Fruit fly (Drosophila melanogaster) whole organism, embryonic: ENCODE results near the gene Drsl2.

Experiments used
- CG10321 ChIP-seq: fragments of 200-800 bp; sonication (Bioruptor generic); IDR thresholded peaks from 2 replicates; pipeline ENCODE4 v1.3.6; 2022; ENCODE audit warnings: missing biosample characterization, missing genetic modification characterization
- CG12104 ChIP-seq: fragments of 200-800 bp; sonication (Bioruptor generic); optimal IDR thresholded peaks from 3 replicates; lab custom pipeline; 2016; ENCODE audit warnings: missing biosample characterization, missing genetic modification characterization
- CG12659 ChIP-seq: fragments of 200-800 bp; sonication (Bioruptor generic); optimal IDR thresholded peaks from 3 replicates; lab custom pipeline; 2017; ENCODE audit warnings: mild to moderate bottlenecking, missing biosample characterization, missing genetic modification reagents, missing genetic modification characterization
- CG13287 ChIP-seq: fragments of 200-800 bp; sonication (Bioruptor generic); IDR thresholded peaks from 2 replicates; pipeline ENCODE4 v1.3.6; 2022; ENCODE audit warnings: missing biosample characterization, missing genetic modification characterization; ENCODE audit not compliant: partially characterized antibody
- CG15479 ChIP-seq: fragments of 200-800 bp; sonication (Bioruptor generic); optimal IDR thresholded peaks from 3 replicates; lab custom pipeline; 2019; ENCODE audit warnings: missing biosample characterization, mild to moderate bottlenecking, missing genetic modification characterization, moderate library complexity
- CG17359 ChIP-seq: fragments of 200-800 bp; sonication (Bioruptor generic); optimal IDR thresholded peaks from 3 replicates; lab custom pipeline; 2018; ENCODE audit warnings: missing biosample characterization, mild to moderate bottlenecking, missing genetic modification characterization, moderate library complexity
- CG17612 ChIP-seq: fragments of 200-800 bp; sonication (Bioruptor generic); IDR thresholded peaks from 2 replicates; pipeline ENCODE4 v1.3.6; 2022; ENCODE audit warnings: missing biosample characterization, missing genetic modification characterization
- CG30431 ChIP-seq: fragments of 200-800 bp; sonication (Bioruptor generic); optimal IDR thresholded peaks from 2 replicates; lab custom pipeline; 2017; ENCODE audit warnings: missing biosample characterization, missing genetic modification characterization
- CG4424 ChIP-seq: fragments of 200-800 bp; sonication (Bioruptor generic); optimal IDR thresholded peaks from 3 replicates; lab custom pipeline; 2016; ENCODE audit warnings: missing biosample characterization, missing genetic modification characterization
- CG4820 ChIP-seq: fragments of 200-800 bp; sonication (Bioruptor generic); optimal IDR thresholded peaks from 3 replicates; lab custom pipeline; 2016; ENCODE audit warnings: missing biosample characterization, missing genetic modification characterization
- CG7556 ChIP-seq: fragments of 200-800 bp; sonication (Bioruptor generic); optimal IDR thresholded peaks from 2 replicates; lab custom pipeline; 2017; ENCODE audit warnings: missing biosample characterization, mild to moderate bottlenecking, missing genetic modification characterization
- CG7786 ChIP-seq: fragments of 200-800 bp; sonication (Bioruptor generic); optimal IDR thresholded peaks from 2 replicates; lab custom pipeline; 2016; ENCODE audit warnings: missing biosample characterization, missing genetic modification characterization
- CG8388 ChIP-seq: fragments of 200-800 bp; sonication (Bioruptor generic); optimal IDR thresholded peaks from 2 replicates; lab custom pipeline; 2019; ENCODE audit warnings: missing biosample characterization, mild to moderate bottlenecking, missing genetic modification characterization, moderate library complexity
- CG8478 ChIP-seq: fragments of >200 bp; optimal IDR thresholded peaks from 2 replicates; lab custom pipeline; 2018
- Deaf1 ChIP-seq: fragments of 200-800 bp; optimal IDR thresholded peaks from 3 replicates; lab custom pipeline; 2019; ENCODE audit warnings: missing biosample characterization, mild to moderate bottlenecking, missing genetic modification characterization, moderate library complexity
- Dip3 ChIP-seq: fragments of 200-800 bp; sonication (Bioruptor generic); optimal IDR thresholded peaks from 3 replicates; lab custom pipeline; 2016; ENCODE audit warnings: missing biosample characterization, missing genetic modification characterization
- Dll ChIP-seq: fragments of 200-800 bp; sonication (Bioruptor generic); IDR thresholded peaks from 4 replicates; pipeline ENCODE4 v1.3.6; 2022; ENCODE audit warnings: missing biosample characterization, missing genetic modification characterization; ENCODE audit not compliant: partially characterized antibody
- Eip74EF ChIP-seq, 2 experiments: fragments of 200-800 bp in 1 of 2; fragments of >200 bp in 1 of 2; sonication (Bioruptor generic) in 1 of 2; optimal IDR thresholded peaks; 2 replicates each; lab custom pipeline; 2017 to 2019; ENCODE audit warnings: missing biosample characterization in 2 of 2, missing genetic modification characterization in 2 of 2, mild to moderate bottlenecking in 1 of 2, moderate library complexity in 1 of 2
- HLHmδ ChIP-seq: fragments of 200-800 bp; sonication (Bioruptor generic); optimal IDR thresholded peaks from 2 replicates; lab custom pipeline; 2018; ENCODE audit warnings: missing biosample characterization, mild to moderate bottlenecking, missing genetic modification characterization, moderate library complexity
- Kr ChIP-seq: fragments of 200-800 bp; sonication (Bioruptor generic); optimal IDR thresholded peaks from 2 replicates; lab custom pipeline; 2017; ENCODE audit warnings: missing biosample characterization, mild to moderate bottlenecking, missing genetic modification characterization
- MTF-1 ChIP-seq: fragments of 200-800 bp; sonication (Bioruptor generic); optimal IDR thresholded peaks from 2 replicates; lab custom pipeline; 2018; ENCODE audit warnings: missing biosample characterization, mild to moderate bottlenecking, missing genetic modification characterization, borderline replicate concordance
- Oaz ChIP-seq: fragments of 200-800 bp; sonication (Bioruptor generic); IDR thresholded peaks from 2 replicates; pipeline ENCODE4 v1.3.6; 2022; ENCODE audit warnings: missing biosample characterization, missing genetic modification characterization
- Sox102F ChIP-seq: fragments of 200-800 bp; sonication (Bioruptor generic); optimal IDR thresholded peaks from 2 replicates; lab custom pipeline; 2018; ENCODE audit warnings: missing biosample characterization, mild to moderate bottlenecking, missing genetic modification characterization, moderate library complexity
- Sry-β ChIP-seq: fragments of 200-800 bp; sonication (Bioruptor generic); optimal IDR thresholded peaks from 2 replicates; lab custom pipeline; 2018; ENCODE audit warnings: missing biosample characterization, mild to moderate bottlenecking, missing genetic modification characterization, moderate library complexity
- Sry-δ ChIP-seq: fragments of 200-800 bp; sonication (Bioruptor generic); optimal IDR thresholded peaks from 2 replicates; lab custom pipeline; 2016; ENCODE audit warnings: missing biosample characterization, missing genetic modification characterization
- YL-1 ChIP-seq: fragments of 200-800 bp; sonication (Bioruptor generic); optimal IDR thresholded peaks from 3 replicates; lab custom pipeline; 2017; ENCODE audit warnings: missing biosample characterization, mild to moderate bottlenecking, missing genetic modification characterization
- ab ChIP-seq: fragments of 200-800 bp; sonication (Bioruptor generic); optimal IDR thresholded peaks from 2 replicates; lab custom pipeline; 2016; ENCODE audit warnings: missing biosample characterization, missing genetic modification characterization
- ash1 ChIP-seq: fragments of 200-800 bp; sonication (Bioruptor generic); optimal IDR thresholded peaks from 2 replicates; lab custom pipeline; 2018; ENCODE audit warnings: missing biosample characterization, mild to moderate bottlenecking, missing genetic modification characterization
- bab2 ChIP-seq: fragments of 200-800 bp; sonication (Bioruptor generic); optimal IDR thresholded peaks from 2 replicates; lab custom pipeline; 2016; ENCODE audit warnings: missing biosample characterization, missing genetic modification characterization
- cwo ChIP-seq: fragments of 200-800 bp; sonication (Bioruptor generic); optimal IDR thresholded peaks from 3 replicates; lab custom pipeline; 2017; ENCODE audit warnings: missing biosample characterization, missing genetic modification characterization, mild to moderate bottlenecking, moderate library complexity, missing genetic modification reagents
- da ChIP-seq: fragments of 200-800 bp; sonication (Bioruptor generic); optimal IDR thresholded peaks from 2 replicates; lab custom pipeline; 2016; ENCODE audit warnings: missing biosample characterization, missing genetic modification characterization
- dati ChIP-seq: fragments of 200-800 bp; sonication (Bioruptor generic); IDR thresholded peaks from 2 replicates; pipeline ENCODE4 v1.3.6; 2022; ENCODE audit warnings: missing biosample characterization, missing genetic modification characterization
- exex ChIP-seq: fragments of 200-800 bp; sonication (Bioruptor generic); optimal IDR thresholded peaks from 4 replicates; lab custom pipeline; 2018; ENCODE audit warnings: missing biosample characterization, mild to moderate bottlenecking, missing genetic modification characterization, moderate library complexity
- fd3F ChIP-seq: fragments of 200-800 bp; sonication (Bioruptor generic); optimal IDR thresholded peaks from 2 replicates; lab custom pipeline; 2018; ENCODE audit warnings: missing biosample characterization, mild to moderate bottlenecking, missing genetic modification characterization, moderate library complexity
- gcm ChIP-seq: fragments of 200-800 bp; sonication (Bioruptor generic); optimal IDR thresholded peaks from 2 replicates; lab custom pipeline; 2019; ENCODE audit warnings: missing biosample characterization, mild to moderate bottlenecking, missing genetic modification characterization, moderate library complexity
- grn ChIP-seq: fragments of 200-800 bp; sonication (Bioruptor generic); optimal IDR thresholded peaks from 3 replicates; lab custom pipeline; 2017; ENCODE audit warnings: missing biosample characterization, missing genetic modification characterization
- gsb ChIP-seq: fragments of 200-800 bp; sonication (Bioruptor generic); IDR thresholded peaks from 2 replicates; pipeline ENCODE4 v1.3.6; 2022; ENCODE audit warnings: missing biosample characterization, missing genetic modification characterization
- her ChIP-seq: fragments of 200-800 bp; sonication (Bioruptor generic); optimal IDR thresholded peaks from 2 replicates; lab custom pipeline; 2016; ENCODE audit warnings: missing biosample characterization, missing genetic modification characterization
- hth ChIP-seq: fragments of >200 bp; optimal IDR thresholded peaks from 2 replicates; lab custom pipeline; 2017; ENCODE audit warnings: inconsistent platforms
- inv ChIP-seq: fragments of 200-800 bp; sonication (Bioruptor generic); IDR thresholded peaks from 2 replicates; pipeline ENCODE4 v1.3.6; 2022; ENCODE audit warnings: missing biosample characterization, missing genetic modification characterization; ENCODE audit not compliant: partially characterized antibody
- kay ChIP-seq: fragments of 200-800 bp; sonication (Bioruptor generic); optimal IDR thresholded peaks from 2 replicates; lab custom pipeline; 2016; ENCODE audit warnings: missing biosample characterization, missing genetic modification characterization
- lbe ChIP-seq: fragments of 200-800 bp; sonication (Bioruptor generic); optimal IDR thresholded peaks from 2 replicates; lab custom pipeline; 2016; ENCODE audit warnings: missing biosample characterization, mild to moderate bottlenecking, missing genetic modification characterization
- lilli ChIP-seq: fragments of 200-800 bp; sonication (Bioruptor generic); optimal IDR thresholded peaks from 3 replicates; lab custom pipeline; 2016; ENCODE audit warnings: missing biosample characterization, missing genetic modification characterization
- odd ChIP-seq: fragments of 200-800 bp; sonication (Bioruptor generic); optimal IDR thresholded peaks from 2 replicates; lab custom pipeline; 2017; ENCODE audit warnings: missing biosample characterization, mild to moderate bottlenecking, missing genetic modification characterization
- p53 ChIP-seq: fragments of 200-800 bp; sonication (Bioruptor generic); optimal IDR thresholded peaks from 2 replicates; lab custom pipeline; 2016; ENCODE audit warnings: missing biosample characterization, missing genetic modification characterization
- pan ChIP-seq, 4 experiments: fragments of >200 bp in 3 of 4; fragments of 200-800 bp in 1 of 4; sonication (Bioruptor generic) in 1 of 4; optimal IDR thresholded peaks in 3 of 4; IDR thresholded peaks in 1 of 4; 2 replicates each; pipeline versions ENCODE4 v1.3.6 to Lab custom; 2017 to 2022; ENCODE audit warnings: missing biosample characterization in 2 of 4, missing genetic modification characterization in 2 of 4, mixed read lengths in 1 of 4
- sc ChIP-seq, 3 experiments: fragments of >200 bp in 2 of 3; fragments of 200-800 bp in 1 of 3; sonication (Bioruptor generic) in 1 of 3; optimal IDR thresholded peaks; 2 replicates in 2 of 3; 3 replicates in 1 of 3; lab custom pipeline; 2017; ENCODE audit warnings: mild to moderate bottlenecking in 1 of 3, missing biosample characterization in 1 of 3, missing genetic modification characterization in 1 of 3, missing genetic modification reagents in 1 of 3
- sug ChIP-seq: fragments of 200-800 bp; optimal IDR thresholded peaks from 2 replicates; lab custom pipeline; 2019; ENCODE audit warnings: missing biosample characterization, mild to moderate bottlenecking, missing genetic modification characterization, moderate library complexity
- tgo ChIP-seq: fragments of 200-800 bp; sonication (Bioruptor generic); IDR thresholded peaks from 3 replicates; pipeline ENCODE4 v1.3.6; 2022; ENCODE audit warnings: missing biosample characterization, missing genetic modification characterization
- zfh1 ChIP-seq: fragments of 200-800 bp; sonication (Bioruptor generic); IDR thresholded peaks from 3 replicates; pipeline ENCODE4 v1.3.6; 2022; ENCODE audit warnings: missing biosample characterization, missing genetic modification characterization

Gene Drsl2

dm6 chr3L:3319223-3319643 is 5.1 kb downstream of the Drsl2 start, which contains the start of the genes PIG-C, CG12016 and Dpm2 (continued):
- TF ChIP-seq CG15479 (GFP tag; lab: Kevin White, UChicago): peak; percentile 92
- TF ChIP-seq MTF-1 (GFP tag; lab: Kevin White, UChicago): peak; percentile 6
- TF ChIP-seq Eip74EF (GFP tag; optimal IDR thresholded peaks at IDR 0.05; lab: Kevin White, UChicago): no peak
- TF ChIP-seq da (GFP tag; lab: Kevin White, UChicago): peak; percentile 31
- TF ChIP-seq dati (GFP tag; lab: Robert Waterston, UW): no peak
- TF ChIP-seq CG17612 (GFP tag; lab: Robert Waterston, UW): no peak
- peak; percentile 48 for TF ChIP-seq CG17359 (tag; lab: Kevin White, UChicago)
- peak; percentile 97 for TF ChIP-seq CG13287
- peak; percentile 89 for TF ChIP-seq lilli (GFP tag; lab: Kevin White, UChicago)
- TF ChIP-seq kay (GFP tag; lab: Kevin White, UChicago): peak; percentile 62
- TF ChIP-seq ash1 (GFP tag; lab: Kevin White, UChicago): no peak
- no peak for TF ChIP-seq exex (tag; lab: Kevin White, UChicago)
- TF ChIP-seq Sox102F (GFP tag; lab: Kevin White, UChicago): no peak
- peak; percentile 58 for TF ChIP-seq Deaf1 (tag; lab: Kevin White, UChicago)
- peak; percentile 47; the same call in 1 of the 2 replicates for TF ChIP-seq Oaz (GFP tag; lab: Robert Waterston, UW)
- no peak for TF ChIP-seq CG7556 (GFP tag; lab: Kevin White, UChicago)
- TF ChIP-seq YL-1: peak; percentile 38
- TF ChIP-seq CG10321 (GFP tag; lab: Robert Waterston, UW): no peak
- no peak for TF ChIP-seq HLHmδ (GFP tag; lab: Kevin White, UChicago)
- TF ChIP-seq p53 (GFP tag; lab: Kevin White, UChicago): no peak
- TF ChIP-seq inv (GFP tag; lab: Robert Waterston, UW): peak; percentile 97
- TF ChIP-seq gsb: no peak
- TF ChIP-seq sug (tag; lab: Kevin White, UChicago): peak; percentile 81
- TF ChIP-seq Kr: no peak
- no peak for TF ChIP-seq sc (optimal IDR thresholded peaks at IDR 0.05; lab: Kevin White, UChicago)
- TF ChIP-seq sc (GFP tag; optimal IDR thresholded peaks at IDR 0.05; lab: Kevin White, UChicago): no peak
- no peak for TF ChIP-seq CG8478
- peak; percentile 84 for TF ChIP-seq Sry-β
- peak; percentile 52 for TF ChIP-seq bab2 (GFP tag; lab: Kevin White, UChicago)
- TF ChIP-seq hth: no peak
- TF ChIP-seq grn (GFP tag; lab: Kevin White, UChicago): no peak
- TF ChIP-seq pan (optimal IDR thresholded peaks at IDR 0.05; lab: Kevin White, UChicago): no peak
- peak in 1 of 2 experiments; percentile 54 for TF ChIP-seq pan (GFP tag; optimal IDR thresholded peaks at IDR 0.05 in 1 of 2, IDR thresholded peaks at IDR 0.05 in 1 of 2)
- peak; percentile 50 for TF ChIP-seq gcm (GFP tag; lab: Kevin White, UChicago)
- TF ChIP-seq zfh1: peak; percentile 51; the same call in 1 of the 3 replicates
- TF ChIP-seq her (GFP tag; lab: Kevin White, UChicago): peak; percentile 18
- peak; percentile 86 for TF ChIP-seq CG12659
- peak; percentile 19 for TF ChIP-seq CG30431 (GFP tag; lab: Kevin White, UChicago)
- peak; percentile 24 for TF ChIP-seq CG12104 (GFP tag; lab: Kevin White, UChicago)
- peak; percentile 71 for TF ChIP-seq CG7786 (GFP tag; lab: Kevin White, UChicago)
- TF ChIP-seq cwo: no peak
- peak; percentile 64 for TF ChIP-seq CG4820 (GFP tag; lab: Kevin White, UChicago)
- TF ChIP-seq fd3F: peak; percentile 12
- TF ChIP-seq ab (GFP tag; lab: Kevin White, UChicago): peak; percentile 49
- peak; percentile 30 for TF ChIP-seq CG8388
- peak; percentile 59 for TF ChIP-seq lbe (GFP tag; lab: Kevin White, UChicago)
- TF ChIP-seq tgo (GFP tag; lab: Robert Waterston, UW): peak; percentile 65; the same call in 2 of the 3 replicates
- TF ChIP-seq odd: no peak
- TF ChIP-seq Dip3 (GFP tag; lab: Kevin White, UChicago): peak; percentile 48
- peak; percentile 99 for TF ChIP-seq Sry-δ
- TF ChIP-seq Dll (GFP tag; lab: Robert Waterston, UW): peak; percentile 98
- TF ChIP-seq CG4424 (GFP tag; lab: Kevin White, UChicago): peak; percentile 72
